Fruit fly (Drosophila melanogaster) whole organism, embryonic: ENCODE measurements around the gene RpL24-like.
A peak's percentile ranks its signal among the peaks of the same experiment; 100 is the strongest.

Experiments
- Adf1 ChIP-seq: fragments of 200-800 bp; sonication (Bioruptor generic); IDR thresholded peaks from 2 replicates; pipeline ENCODE4 v1.3.6; 2022; ENCODE audit warnings: missing biosample characterization, missing genetic modification characterization
- CG11456 ChIP-seq: fragments of 200-800 bp; sonication (Bioruptor generic); IDR thresholded peaks from 3 replicates; pipeline ENCODE4 v1.3.6; 2022; ENCODE audit warnings: missing biosample characterization, missing genetic modification characterization
- CG1233 ChIP-seq: fragments of 200-800 bp; sonication (Bioruptor generic); optimal IDR thresholded peaks from 4 replicates; lab custom pipeline; 2018; ENCODE audit warnings: missing biosample characterization, mild to moderate bottlenecking, missing genetic modification characterization
- CG17361 ChIP-seq: fragments of 200-800 bp; sonication (Bioruptor generic); IDR thresholded peaks from 3 replicates; pipeline ENCODE4 v1.3.6; 2022; ENCODE audit warnings: missing biosample characterization, missing genetic modification characterization
- CG17612 ChIP-seq: fragments of 200-800 bp; sonication (Bioruptor generic); IDR thresholded peaks from 2 replicates; pipeline ENCODE4 v1.3.6; 2022; ENCODE audit warnings: missing biosample characterization, missing genetic modification characterization
- CG17912 ChIP-seq: fragments of 200-800 bp; sonication (Bioruptor generic); optimal IDR thresholded peaks from 2 replicates; lab custom pipeline; 2018; ENCODE audit warnings: missing biosample characterization, mild to moderate bottlenecking, missing genetic modification characterization
- CG18476 ChIP-seq: fragments of 200-800 bp; sonication (Bioruptor generic); optimal IDR thresholded peaks from 2 replicates; lab custom pipeline; 2016; ENCODE audit warnings: missing biosample characterization, mild to moderate bottlenecking, missing genetic modification characterization
- CG2116 ChIP-seq: fragments of 200-800 bp; sonication (Bioruptor generic); optimal IDR thresholded peaks from 3 replicates; lab custom pipeline; 2018; ENCODE audit warnings: missing biosample characterization, mild to moderate bottlenecking, missing genetic modification characterization
- CG2678 ChIP-seq: fragments of 200-800 bp; sonication (Bioruptor generic); optimal IDR thresholded peaks from 3 replicates; lab custom pipeline; 2019; ENCODE audit warnings: missing biosample characterization, mild to moderate bottlenecking, missing genetic modification characterization, moderate library complexity
- CG2712 ChIP-seq: fragments of 200-800 bp; optimal IDR thresholded peaks from 3 replicates; lab custom pipeline; 2019; ENCODE audit warnings: missing biosample characterization, mild to moderate bottlenecking, missing genetic modification characterization, moderate library complexity
- CG2875 ChIP-seq: fragments of 200-800 bp; sonication (Bioruptor generic); optimal IDR thresholded peaks from 2 replicates; lab custom pipeline; 2017; ENCODE audit warnings: missing biosample characterization, mild to moderate bottlenecking, missing genetic modification characterization, missing genetic modification reagents
- CG34224 ChIP-seq: fragments of 200-800 bp; sonication (Bioruptor generic); IDR thresholded peaks from 3 replicates; pipeline ENCODE4 v1.3.6; 2022; ENCODE audit warnings: missing biosample characterization, missing genetic modification characterization; ENCODE audit not compliant: partially characterized antibody
- CG43689 ChIP-seq: fragments of 200-800 bp; sonication (Bioruptor generic); IDR thresholded peaks from 2 replicates; pipeline ENCODE4 v1.3.6; 2022; ENCODE audit warnings: missing biosample characterization, missing genetic modification characterization
- CG6654 ChIP-seq: fragments of 200-800 bp; sonication (Bioruptor generic); optimal IDR thresholded peaks from 2 replicates; lab custom pipeline; 2017; ENCODE audit warnings: missing biosample characterization, mild to moderate bottlenecking, missing genetic modification characterization
- CG6791 ChIP-seq: fragments of 200-800 bp; sonication (Bioruptor generic); IDR thresholded peaks from 3 replicates; pipeline ENCODE4 v1.3.6; 2022; ENCODE audit warnings: missing biosample characterization, missing genetic modification characterization; ENCODE audit not compliant: partially characterized antibody
- CG7372 ChIP-seq: fragments of 200-800 bp; sonication (Bioruptor generic); IDR thresholded peaks from 2 replicates; pipeline ENCODE4 v1.3.6; 2022; ENCODE audit warnings: missing biosample characterization, missing genetic modification characterization
- CG7745 ChIP-seq: fragments of 200-800 bp; sonication (Bioruptor generic); optimal IDR thresholded peaks from 2 replicates; lab custom pipeline; 2018; ENCODE audit warnings: missing biosample characterization, mild to moderate bottlenecking, missing genetic modification characterization, moderate library complexity
- CG7928 ChIP-seq: fragments of 200-800 bp; sonication (Bioruptor generic); optimal IDR thresholded peaks from 2 replicates; lab custom pipeline; 2017; ENCODE audit warnings: missing biosample characterization, mild to moderate bottlenecking, missing genetic modification characterization
- CG9876 ChIP-seq: fragments of 200-800 bp; sonication (Bioruptor generic); optimal IDR thresholded peaks from 2 replicates; lab custom pipeline; 2016; ENCODE audit warnings: missing biosample characterization, missing genetic modification characterization
- CG9932 ChIP-seq: fragments of 200-800 bp; sonication (Bioruptor generic); IDR thresholded peaks from 2 replicates; pipeline ENCODE4 v1.3.6; 2022; ENCODE audit warnings: missing biosample characterization, missing genetic modification characterization
- Deaf1 ChIP-seq: fragments of 200-800 bp; optimal IDR thresholded peaks from 3 replicates; lab custom pipeline; 2019; ENCODE audit warnings: missing biosample characterization, mild to moderate bottlenecking, missing genetic modification characterization, moderate library complexity
- Dp ChIP-seq: fragments of 200-800 bp; sonication (Bioruptor generic); optimal IDR thresholded peaks from 2 replicates; lab custom pipeline; 2018; ENCODE audit warnings: missing biosample characterization, mild to moderate bottlenecking, missing genetic modification characterization, moderate library complexity
- Drgx ChIP-seq: fragments of 200-800 bp; sonication (Bioruptor generic); IDR thresholded peaks from 2 replicates; pipeline ENCODE4 v1.3.6; 2022; ENCODE audit warnings: missing biosample characterization, missing genetic modification characterization
- Ets65A ChIP-seq: fragments of 200-800 bp; sonication (Bioruptor generic); peaks from one replicate; lab custom pipeline; 2016; ENCODE audit warnings: missing biosample characterization, missing genetic modification characterization
- Gug ChIP-seq: fragments of 200-800 bp; sonication (Bioruptor generic); IDR thresholded peaks from 4 replicates; pipeline ENCODE4 v1.3.6; 2022; ENCODE audit warnings: missing biosample characterization, missing genetic modification characterization
- Hr51 ChIP-seq, 2 experiments: fragments of 200-800 bp; sonication (Bioruptor generic); optimal IDR thresholded peaks; 2 replicates in 1 of 2; 3 replicates in 1 of 2; lab custom pipeline; 2016 to 2018; ENCODE audit warnings: missing biosample characterization in 2 of 2, missing genetic modification characterization in 2 of 2, mild to moderate bottlenecking in 1 of 2, moderate library complexity in 1 of 2
- Mes4 ChIP-seq: fragments of 200-800 bp; sonication (Bioruptor generic); optimal IDR thresholded peaks from 2 replicates; lab custom pipeline; 2016; ENCODE audit warnings: missing biosample characterization, missing genetic modification characterization
- Opbp ChIP-seq: fragments of 200-800 bp; sonication (Bioruptor generic); IDR thresholded peaks from 3 replicates; pipeline ENCODE4 v1.3.6; 2022; ENCODE audit warnings: missing biosample characterization, missing genetic modification characterization; ENCODE audit not compliant: partially characterized antibody
- Scr ChIP-seq: fragments of 200-800 bp; sonication (Bioruptor generic); IDR thresholded peaks from 2 replicates; pipeline ENCODE4 v1.3.6; 2022; ENCODE audit warnings: missing biosample characterization, missing genetic modification characterization; ENCODE audit not compliant: partially characterized antibody
- Tbp ChIP-seq: fragments of >200 bp; optimal IDR thresholded peaks from 2 replicates; lab custom pipeline; 2018; ENCODE audit warnings: missing biosample characterization, missing genetic modification characterization
- ash1 ChIP-seq: fragments of 200-800 bp; sonication (Bioruptor generic); optimal IDR thresholded peaks from 2 replicates; lab custom pipeline; 2018; ENCODE audit warnings: missing biosample characterization, mild to moderate bottlenecking, missing genetic modification characterization
- dan ChIP-seq: fragments of 200-800 bp; sonication (Bioruptor generic); IDR thresholded peaks from 2 replicates; pipeline ENCODE4 v1.3.6; 2022; ENCODE audit warnings: missing biosample characterization, missing genetic modification characterization
- eve ChIP-seq, 2 experiments: fragments of >200 bp; optimal IDR thresholded peaks; 2 replicates each; lab custom pipeline; 2017; ENCODE audit warnings: missing biosample characterization in 2 of 2, missing genetic modification characterization in 2 of 2
- fd3F ChIP-seq: fragments of 200-800 bp; sonication (Bioruptor generic); optimal IDR thresholded peaks from 2 replicates; lab custom pipeline; 2018; ENCODE audit warnings: missing biosample characterization, mild to moderate bottlenecking, missing genetic modification characterization, moderate library complexity
- gem ChIP-seq: fragments of 200-800 bp; sonication (Bioruptor generic); optimal IDR thresholded peaks from 2 replicates; lab custom pipeline; 2019; ENCODE audit warnings: missing biosample characterization, mild to moderate bottlenecking, missing genetic modification characterization, moderate library complexity
- gsb ChIP-seq: fragments of 200-800 bp; sonication (Bioruptor generic); IDR thresholded peaks from 2 replicates; pipeline ENCODE4 v1.3.6; 2022; ENCODE audit warnings: missing biosample characterization, missing genetic modification characterization
- hbn ChIP-seq: fragments of 200-800 bp; sonication (Bioruptor generic); IDR thresholded peaks from 2 replicates; pipeline ENCODE4 v1.3.6; 2022; ENCODE audit warnings: missing biosample characterization, missing genetic modification characterization; ENCODE audit not compliant: partially characterized antibody
- hkb ChIP-seq, 2 experiments: fragments of 200-800 bp in 1 of 2; fragments of >200 bp in 1 of 2; sonication (Bioruptor generic) in 1 of 2; IDR thresholded peaks in 1 of 2; optimal IDR thresholded peaks in 1 of 2; 2 replicates each; pipeline versions ENCODE4 v1.3.6 to Lab custom; 2017 to 2022; ENCODE audit warnings: missing biosample characterization in 1 of 2, missing genetic modification characterization in 1 of 2
- jing ChIP-seq: fragments of 200-800 bp; sonication (Bioruptor generic); optimal IDR thresholded peaks from 2 replicates; lab custom pipeline; 2018; ENCODE audit warnings: missing biosample characterization, mild to moderate bottlenecking, missing genetic modification characterization
- luna ChIP-seq: fragments of 200-800 bp; sonication (Bioruptor generic); optimal IDR thresholded peaks from 2 replicates; lab custom pipeline; 2016; ENCODE audit warnings: missing biosample characterization, missing genetic modification characterization
- phol ChIP-seq: fragments of 200-800 bp; sonication (Bioruptor generic); optimal IDR thresholded peaks from 3 replicates; lab custom pipeline; 2018; ENCODE audit warnings: missing biosample characterization, mild to moderate bottlenecking, missing genetic modification characterization, moderate library complexity
- ro ChIP-seq: fragments of 200-800 bp; sonication (Bioruptor generic); IDR thresholded peaks from 2 replicates; pipeline ENCODE4 v1.3.6; 2022; ENCODE audit warnings: missing biosample characterization, missing genetic modification characterization
- sd ChIP-seq: fragments of 200-800 bp; sonication (Bioruptor generic); optimal IDR thresholded peaks from 3 replicates; lab custom pipeline; 2018; ENCODE audit warnings: missing biosample characterization, mild to moderate bottlenecking, missing genetic modification characterization, moderate library complexity
- sens ChIP-seq: fragments of 200-800 bp; sonication (Bioruptor generic); peaks from one replicate; lab custom pipeline; 2016; ENCODE audit warnings: missing biosample characterization, missing genetic modification characterization
- sisA ChIP-seq: fragments of 200-800 bp; sonication (Bioruptor generic); IDR thresholded peaks from 2 replicates; pipeline ENCODE4 v1.3.6; 2022; ENCODE audit warnings: missing biosample characterization, missing genetic modification characterization
- so ChIP-seq: fragments of 200-800 bp; sonication (Bioruptor generic); IDR thresholded peaks from 3 replicates; pipeline ENCODE4 v1.3.6; 2022; ENCODE audit warnings: missing biosample characterization, missing genetic modification characterization
- twi ChIP-seq: fragments of 200-800 bp; optimal IDR thresholded peaks from 2 replicates; lab custom pipeline; 2019; ENCODE audit warnings: missing biosample characterization, mild to moderate bottlenecking, missing genetic modification characterization, moderate library complexity
- zfh1 ChIP-seq: fragments of 200-800 bp; sonication (Bioruptor generic); IDR thresholded peaks from 3 replicates; pipeline ENCODE4 v1.3.6; 2022; ENCODE audit warnings: missing biosample characterization, missing genetic modification characterization

Gene RpL24-like

DNA sequence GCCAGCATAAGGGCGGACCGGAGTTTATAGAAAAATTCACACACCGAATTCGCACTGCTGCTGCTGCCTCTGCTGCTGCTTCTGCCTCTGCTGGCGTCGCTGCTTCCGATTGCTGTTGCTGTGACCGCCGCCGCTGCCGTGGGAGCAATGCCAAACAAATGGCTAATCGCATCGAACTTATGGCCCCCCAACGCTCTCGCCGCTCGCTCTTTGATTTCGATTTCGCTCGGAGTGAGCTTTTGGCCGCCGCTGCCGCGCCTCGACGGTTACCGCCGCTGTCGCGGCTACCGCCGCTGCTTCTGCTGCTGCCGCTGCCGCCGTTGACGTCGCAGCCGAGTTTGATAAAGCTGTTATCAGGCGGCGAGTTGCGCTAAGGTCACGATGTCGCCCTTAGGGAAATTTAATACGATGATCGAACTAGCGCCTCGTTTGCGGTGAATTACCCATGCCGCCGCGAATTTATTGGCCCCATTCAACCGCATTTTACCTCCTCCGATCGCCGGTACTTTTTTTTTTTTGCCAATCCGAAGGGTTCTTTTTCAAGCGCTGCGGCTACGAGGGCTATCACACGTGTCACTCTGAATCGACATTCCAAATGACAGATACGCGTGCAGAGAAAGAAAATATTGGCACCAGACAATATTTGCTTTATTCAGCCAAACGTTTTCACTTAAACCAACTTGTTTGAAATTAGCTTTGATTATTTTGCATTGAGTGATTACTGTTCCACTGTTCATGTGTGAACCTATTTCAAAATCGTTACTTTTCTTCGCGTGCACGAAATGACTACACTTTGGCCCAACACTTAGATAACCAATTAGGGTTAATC is 26.9 kb upstream of the RpL24-like start (continued):
- TF ChIP-seq Drgx (GFP tag; lab: Robert Waterston, UW) (no peak), ro (GFP tag; lab: Robert Waterston, UW) (0 out of 2 replicates have a peak, but pooled peaks have one; percentile 49), luna (GFP tag; lab: Kevin White, UChicago) (peak; percentile 45), jing (peak; percentile 18), sd (tag; lab: Kevin White, UChicago) (peak; percentile 88), fd3F (GFP tag; lab: Kevin White, UChicago) (peak; percentile 62), zfh1 (peak; percentile 64; the same call in 1 of the 3 replicates), CG6654 (GFP tag; lab: Kevin White, UChicago) (no peak), sens (peak; percentile 80), CG9876 (peak; percentile 37), CG7372 (peak; percentile 78), Adf1 (GFP tag; lab: Robert Waterston, UW) (peak; percentile 98), hbn (GFP tag; lab: Robert Waterston, UW) (no peak), CG17361 (GFP tag; lab: Robert Waterston, UW) (peak; percentile 59; the same call in 1 of the 3 replicates), Tbp (GFP tag; lab: Kevin White, UChicago) (no peak), Opbp (no peak), CG2116 (peak; percentile 13), hkb (optimal IDR thresholded peaks at IDR 0.05; lab: Kevin White, UChicago) (no peak), hkb (GFP tag; IDR thresholded peaks at IDR 0.05; lab: Robert Waterston, UW) (peak; percentile 82), CG2678 (peak; percentile 79), ash1 (no peak), CG34224 (GFP tag; lab: Robert Waterston, UW) (no peak), CG43689 (GFP tag; lab: Robert Waterston, UW) (0 out of 2 replicates have a peak, but pooled peaks have one; percentile 26), CG2875 (GFP tag; lab: Kevin White, UChicago) (no peak), gem (tag; lab: Kevin White, UChicago) (peak; percentile 71), Deaf1 (peak; percentile 25), phol (peak; percentile 61), eve (GFP tag; optimal IDR thresholded peaks at IDR 0.05; lab: Kevin White, UChicago) (peak in 1 of 2 experiments; percentile 65), CG7745 (tag; lab: Kevin White, UChicago) (no peak), CG11456 (peak; percentile 89), CG1233 (GFP tag; lab: Kevin White, UChicago) (peak; percentile 60), dan (GFP tag; lab: Robert Waterston, UW) (no peak), CG2712 (tag; lab: Kevin White, UChicago) (peak; percentile 58), CG17912 (GFP tag; lab: Kevin White, UChicago) (no peak), Gug (peak; percentile 79), gsb (GFP tag; lab: Robert Waterston, UW) (peak; percentile 83), Dp (GFP tag; lab: Kevin White, UChicago) (no peak), Mes4 (peak; percentile 26), Hr51 (GFP tag; optimal IDR thresholded peaks at IDR 0.05; lab: Kevin White, UChicago) (peak; percentile 48 to 53), CG7928 (GFP tag; lab: Kevin White, UChicago) (peak; percentile 29), CG18476 (GFP tag; lab: Kevin White, UChicago) (peak; percentile 40), twi (no peak), CG6791 (GFP tag; lab: Robert Waterston, UW) (no peak), Ets65A (GFP tag; lab: Kevin White, UChicago) (peak; percentile 88), CG9932 (GFP tag; lab: Robert Waterston, UW) (peak; percentile 75), so (GFP tag; lab: Robert Waterston, UW) (peak; percentile 77; the same call in 2 of the 3 replicates), Scr (GFP tag; lab: Robert Waterston, UW) (no peak), sisA (GFP tag; lab: Robert Waterston, UW) (peak; percentile 64), CG17612 (GFP tag; lab: Robert Waterston, UW) (0 out of 2 replicates have a peak, but pooled peaks have one; percentile 38)
